Worm (Caenorhabditis elegans) whole organism, L3 larva: ENCODE results near the gene F54E4.2.
A peak's percentile ranks its signal among the peaks of the same experiment; 100 is the strongest.

Experiments used
- R02D3.7 ChIP-seq: fragments of 150-350 bp; optimal IDR thresholded peaks from 2 replicates; lab custom pipeline; 2014; ENCODE audit warnings: missing biosample characterization, missing genetic modification characterization
- ZK546.5 ChIP-seq: sonication (generic microtip); optimal IDR thresholded peaks from 2 replicates; lab custom pipeline; 2017; ENCODE audit warnings: missing biosample characterization, missing genetic modification characterization
- aly-2 ChIP-seq: fragments of 150-350 bp; optimal IDR thresholded peaks from 2 replicates; lab custom pipeline; 2014; ENCODE audit warnings: missing biosample characterization, missing genetic modification characterization
- ama-1 ChIP-seq: fragments of 150-350 bp; optimal IDR thresholded peaks from 2 replicates; lab custom pipeline; 2018
- ceh-16 ChIP-seq: sonication (generic microtip); optimal IDR thresholded peaks from 2 replicates; lab custom pipeline; 2017; ENCODE audit warnings: missing biosample characterization, missing genetic modification characterization
- ceh-28 ChIP-seq: fragments of 150-350 bp; optimal IDR thresholded peaks from 2 replicates; lab custom pipeline; 2014; ENCODE audit warnings: missing biosample characterization, missing genetic modification reagents, missing genetic modification characterization
- ceh-82 ChIP-seq: fragments of 150-350 bp; optimal IDR thresholded peaks from 2 replicates; lab custom pipeline; 2014; ENCODE audit warnings: missing biosample characterization, missing genetic modification characterization
- daf-12 ChIP-seq: fragments of 150-350 bp; optimal IDR thresholded peaks from 2 replicates; lab custom pipeline; 2014; ENCODE audit warnings: missing biosample characterization, missing genetic modification reagents, missing genetic modification characterization
- egl-27 ChIP-seq: sonication (generic microtip); optimal IDR thresholded peaks from 4 replicates; lab custom pipeline; 2017; ENCODE audit warnings: missing biosample characterization, missing genetic modification reagents, missing genetic modification characterization
- egl-5 ChIP-seq: fragments of 150-350 bp; optimal IDR thresholded peaks from 2 replicates; lab custom pipeline; 2017; ENCODE audit warnings: missing biosample characterization, missing genetic modification reagents, missing genetic modification characterization, inconsistent platforms
- elt-2 ChIP-seq: sonication (generic microtip); optimal IDR thresholded peaks from 2 replicates; lab custom pipeline; 2016; ENCODE audit warnings: missing genetic modification reagents, mild to moderate bottlenecking, missing genetic modification characterization, missing compliant biosample characterization
- fkh-10 ChIP-seq: sonication (generic microtip); optimal IDR thresholded peaks from 2 replicates; lab custom pipeline; 2017; ENCODE audit warnings: missing biosample characterization, missing genetic modification reagents, missing genetic modification characterization
- hmg-11 ChIP-seq: sonication (generic microtip); optimal IDR thresholded peaks from 2 replicates; lab custom pipeline; 2016; ENCODE audit warnings: missing genetic modification characterization, missing compliant biosample characterization
- jun-1 ChIP-seq: fragments of 150-350 bp; optimal IDR thresholded peaks from 2 replicates; lab custom pipeline; 2014; ENCODE audit warnings: missing biosample characterization, missing genetic modification reagents, missing genetic modification characterization
- lin-15B ChIP-seq: fragments of 150-350 bp; optimal IDR thresholded peaks from 2 replicates; lab custom pipeline; 2014; ENCODE audit warnings: missing biosample characterization, missing genetic modification characterization
- lin-39 ChIP-seq: fragments of 150-350 bp; optimal IDR thresholded peaks from 2 replicates; lab custom pipeline; 2018; ENCODE audit warnings: missing biosample characterization, missing genetic modification reagents, missing genetic modification characterization
- lsy-12 ChIP-seq: sonication (generic microtip); optimal IDR thresholded peaks from 2 replicates; lab custom pipeline; 2016; ENCODE audit warnings: mild to moderate bottlenecking, missing genetic modification characterization, missing compliant biosample characterization
- mml-1 ChIP-seq: fragments of 150-350 bp; sonication (generic microtip); optimal IDR thresholded peaks from 3 replicates; lab custom pipeline; 2014; ENCODE audit warnings: missing biosample characterization, missing genetic modification characterization
- nhr-11 ChIP-seq: fragments of 150-350 bp; optimal IDR thresholded peaks from 2 replicates; lab custom pipeline; 2014; ENCODE audit warnings: missing biosample characterization, missing genetic modification characterization
- nhr-12 ChIP-seq: fragments of 150-350 bp; optimal IDR thresholded peaks from 2 replicates; lab custom pipeline; 2014; ENCODE audit warnings: missing biosample characterization, missing genetic modification characterization
- nhr-23 ChIP-seq: fragments of 150-350 bp; optimal IDR thresholded peaks from 2 replicates; lab custom pipeline; 2014; ENCODE audit warnings: missing biosample characterization, missing genetic modification reagents, missing genetic modification characterization
- nhr-25 ChIP-seq: sonication (generic microtip); optimal IDR thresholded peaks from 2 replicates; lab custom pipeline; 2017; ENCODE audit warnings: missing biosample characterization, missing genetic modification characterization
- nhr-43 ChIP-seq: sonication (generic microtip); optimal IDR thresholded peaks from 2 replicates; lab custom pipeline; 2016; ENCODE audit warnings: mild to moderate bottlenecking, missing genetic modification characterization, missing compliant biosample characterization; ENCODE audit not compliant: poor library complexity, severe bottlenecking
- pha-4 ChIP-seq: fragments of 150-350 bp; optimal IDR thresholded peaks from 2 replicates; lab custom pipeline; 2014; ENCODE audit warnings: missing biosample characterization, missing genetic modification reagents, missing genetic modification characterization
- pqm-1 ChIP-seq: fragments of 150-350 bp; optimal IDR thresholded peaks from 2 replicates; lab custom pipeline; 2017; ENCODE audit warnings: missing biosample characterization, missing genetic modification characterization, inconsistent platforms
- sea-2 ChIP-seq: fragments of 150-350 bp; sonication (generic microtip); optimal IDR thresholded peaks from 4 replicates; lab custom pipeline; 2014; ENCODE audit warnings: missing biosample characterization, missing genetic modification reagents, missing genetic modification characterization
- snpc-4 ChIP-seq: fragments of 150-350 bp; optimal IDR thresholded peaks from 2 replicates; lab custom pipeline; 2014; ENCODE audit warnings: missing biosample characterization, missing genetic modification characterization
- tbx-2 ChIP-seq: sonication (generic microtip); optimal IDR thresholded peaks from 2 replicates; lab custom pipeline; 2016; ENCODE audit warnings: mild to moderate bottlenecking, missing genetic modification characterization, missing compliant biosample characterization
- unc-39 ChIP-seq: sonication (generic microtip); optimal IDR thresholded peaks from 4 replicates; lab custom pipeline; 2017; ENCODE audit warnings: missing biosample characterization, missing genetic modification characterization
- unc-62 ChIP-seq: fragments of 150-350 bp; sonication (generic microtip); optimal IDR thresholded peaks from 4 replicates; lab custom pipeline; 2014; ENCODE audit warnings: missing biosample characterization, missing genetic modification reagents, missing genetic modification characterization
- ztf-4 ChIP-seq: fragments of 150-350 bp; optimal IDR thresholded peaks from 2 replicates; lab custom pipeline; 2014; ENCODE audit warnings: missing biosample characterization, missing genetic modification characterization

F54E4.2 gene

ce11 chrX:14628816-14629215 is at the start of gene F54E4.2:
TSS of gene F54E4.2 (minus strand) at chrX:14628916.
- no peak for TF ChIP-seq pha-4 (tag; lab: Kevin White, UChicago)
- no peak for TF ChIP-seq nhr-23 (tag; lab: Kevin White, UChicago)
- TF ChIP-seq tbx-2 = no peak

ce11 chrX:14674028-14674427 is 45.3 kb upstream of the F54E4.2 start, which contains the start of gene slt-1:
TSS of gene slt-1 (plus strand) at chrX:14674328.
- TF ChIP-seq pha-4 (tag; lab: Kevin White, UChicago) (no peak), egl-27 (tag; lab: Kevin White, UChicago) (no peak), elt-2 (tag; lab: Kevin White, UChicago) (no peak), egl-5 (peak; percentile 72)

- TF ChIP-seq hmg-11 (tag; lab: Kevin White, UChicago) (no peak), mml-1 (tag; lab: Kevin White, UChicago) (no peak), ama-1 (lab: Kevin White, UChicago) (no peak), sea-2 (GFP tag; lab: Kevin White, UChicago) (no peak), pqm-1 (tag; lab: Kevin White, UChicago) (no peak), aly-2 (no peak), unc-62 (GFP tag; lab: Kevin White, UChicago) (no peak), nhr-25 (tag; lab: Kevin White, UChicago) (no peak), snpc-4 (tag; lab: Kevin White, UChicago) (no peak), nhr-43 (tag; lab: Kevin White, UChicago) (no peak), ceh-16 (tag; lab: Kevin White, UChicago) (no peak), tbx-2 (no peak), jun-1 (tag; lab: Kevin White, UChicago) (no peak), unc-39 (tag; lab: Kevin White, UChicago) (no peak)
These were observed 42.6 kb upstream of the F54E4.2 start for ce11 chrX:14671300-14671699.

ce11 chrX:14664028-14664427 is 35.3 kb upstream of the F54E4.2 start, which contains the start of gene C26G2.2:
TSS of gene C26G2.2 (plus strand) at chrX:14664328.
- TF ChIP-seq nhr-23 (tag; lab: Kevin White, UChicago) = no peak
- TF ChIP-seq aly-2 = no peak
- no peak for TF ChIP-seq ztf-4 (tag; lab: Kevin White, UChicago)
- TF ChIP-seq fkh-10 = no peak
- no peak for TF ChIP-seq snpc-4 (tag; lab: Kevin White, UChicago)
- no peak for TF ChIP-seq lin-39 (tag; lab: Kevin White, UChicago)
- no peak for TF ChIP-seq daf-12 (tag; lab: Kevin White, UChicago)
- no peak for TF ChIP-seq unc-39 (tag; lab: Kevin White, UChicago)

ce11 chrX:14662460-14662859 is 33.7 kb upstream of the F54E4.2 start:
- TF ChIP-seq nhr-11 = no peak

- TF ChIP-seq egl-5 = no peak
- no peak for TF ChIP-seq ceh-16 (tag; lab: Kevin White, UChicago)
- no peak for TF ChIP-seq ZK546.5 (tag; lab: Kevin White, UChicago)
- no peak for TF ChIP-seq lin-15B (tag; lab: Kevin White, UChicago)
- TF ChIP-seq ceh-82 (tag; lab: Kevin White, UChicago) = no peak
- TF ChIP-seq lsy-12 (tag; lab: Kevin White, UChicago) = no peak
These were observed 33.2 kb upstream of the F54E4.2 start for ce11 chrX:14661918-14662317.

- TF ChIP-seq nhr-12 (tag; lab: Kevin White, UChicago) = no peak
- no peak for TF ChIP-seq ceh-28 (tag; lab: Kevin White, UChicago)
- TF ChIP-seq R02D3.7 (tag; lab: Kevin White, UChicago) = no peak
- TF ChIP-seq egl-5 = no peak
- TF ChIP-seq ceh-16 (tag; lab: Kevin White, UChicago) = no peak
These were observed 30.7 kb upstream of the F54E4.2 start for ce11 chrX:14659454-14659853.
